Worm (Caenorhabditis elegans) whole organism, L4/young adult: Measurements from ENCODE around the gene snf-11.
A peak's percentile ranks its signal among the peaks of the same experiment; 100 is the strongest.

Experiments used
- W03F9.2 ChIP-seq: fragments of 150-350 bp; optimal IDR thresholded peaks from 2 replicates; lab custom pipeline; 2014; ENCODE audit warnings: missing biosample characterization, missing genetic modification characterization
- dao-5 ChIP-seq: sonication (generic microtip); optimal IDR thresholded peaks from 2 replicates; lab custom pipeline; 2016; ENCODE audit warnings: missing genotype, missing genetic modification characterization, moderate library complexity, missing compliant biosample characterization
- him-1 ChIP-seq: sonication (generic microtip); optimal IDR thresholded peaks from 2 replicates; lab custom pipeline; 2016; ENCODE audit warnings: missing genotype, missing genetic modification reagents, missing genetic modification characterization, missing compliant biosample characterization

Gene snf-11

DNA sequence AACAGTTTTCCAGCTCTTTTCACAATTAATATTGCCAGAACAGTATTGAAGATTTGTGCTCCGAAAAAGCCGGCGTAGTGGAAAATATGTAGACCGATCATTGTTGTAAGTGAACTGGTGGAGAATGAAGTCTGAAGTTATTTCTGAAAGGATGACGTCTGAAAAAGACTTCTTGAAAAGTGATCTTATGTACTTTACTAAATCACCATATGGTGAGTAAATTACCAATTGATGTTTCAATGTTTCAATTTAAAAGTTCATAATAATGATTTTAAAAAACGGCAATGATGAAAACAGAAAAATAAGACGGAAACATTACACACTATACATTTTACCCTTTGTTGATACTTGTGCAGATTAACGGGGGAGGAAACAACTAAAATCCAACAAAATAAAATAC, 15.5 kb upstream of the snf-11 start, which contains the start of gene str-141:
TSS of gene str-141 (minus strand) at position 101 of the 400 bp plus-strand sequence.
- TF ChIP-seq dao-5 (tag; lab: Kevin White, UChicago) = no peak
- TF ChIP-seq W03F9.2 (tag; lab: Kevin White, UChicago) = no peak
- no peak for TF ChIP-seq him-1

- TF ChIP-seq him-1 (no peak), W03F9.2 (tag; lab: Kevin White, UChicago) (no peak), dao-5 (tag; lab: Kevin White, UChicago) (no peak)
These were observed 13.5 kb upstream of the snf-11 start, which contains the start of gene F47G9.4 for ce11 chrV:11321719-11322118. Gene F47G9.4, minus strand, starts transcription at chrV:11321816.

DNA sequence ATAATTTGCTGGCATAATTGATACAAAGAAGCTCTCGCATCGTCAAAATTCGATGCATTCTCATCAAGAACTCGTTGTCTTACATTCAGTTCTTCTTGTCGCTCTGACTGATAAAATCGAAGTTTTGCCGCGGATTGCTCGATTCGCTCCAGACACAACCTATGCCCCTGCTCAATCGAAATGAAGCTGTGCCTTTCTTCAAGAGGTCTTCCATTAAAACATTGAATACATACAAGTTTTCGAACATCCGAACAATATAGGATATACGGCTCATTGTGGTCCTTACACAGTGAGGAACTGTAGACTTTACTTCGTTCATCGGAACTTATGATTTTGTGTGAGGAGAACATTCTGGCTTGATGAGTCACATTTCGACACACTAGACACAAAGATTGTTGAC, 12.6 kb upstream of the snf-11 start:
- TF ChIP-seq him-1 (no peak), W03F9.2 (tag; lab: Kevin White, UChicago) (no peak), dao-5 (tag; lab: Kevin White, UChicago) (no peak)

DNA sequence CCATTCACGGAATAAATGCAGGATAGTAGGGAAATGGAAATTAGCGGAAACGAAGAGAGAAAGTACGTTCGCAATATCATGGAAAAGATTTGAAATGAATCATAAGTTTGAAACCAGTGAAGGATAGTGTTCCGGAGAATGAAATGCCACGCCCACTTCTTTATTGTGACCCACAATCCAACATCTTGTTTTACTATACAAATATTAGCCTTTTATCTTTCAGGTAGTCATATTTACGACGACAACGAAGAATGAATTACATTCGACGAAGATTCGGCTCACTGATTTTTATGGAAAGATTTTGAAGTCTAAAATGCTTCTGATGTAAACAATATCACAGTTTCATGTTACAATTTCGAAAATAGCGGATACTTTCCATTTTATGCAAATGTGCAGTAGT, 8.6 kb upstream of the snf-11 start, which contains the start of gene cutl-18:
TSS of gene cutl-18 (minus strand) at position 101 of the 400 bp plus-strand sequence.
- TF ChIP-seq dao-5 (tag; lab: Kevin White, UChicago) (no peak), him-1 (no peak), W03F9.2 (tag; lab: Kevin White, UChicago) (no peak)

DNA sequence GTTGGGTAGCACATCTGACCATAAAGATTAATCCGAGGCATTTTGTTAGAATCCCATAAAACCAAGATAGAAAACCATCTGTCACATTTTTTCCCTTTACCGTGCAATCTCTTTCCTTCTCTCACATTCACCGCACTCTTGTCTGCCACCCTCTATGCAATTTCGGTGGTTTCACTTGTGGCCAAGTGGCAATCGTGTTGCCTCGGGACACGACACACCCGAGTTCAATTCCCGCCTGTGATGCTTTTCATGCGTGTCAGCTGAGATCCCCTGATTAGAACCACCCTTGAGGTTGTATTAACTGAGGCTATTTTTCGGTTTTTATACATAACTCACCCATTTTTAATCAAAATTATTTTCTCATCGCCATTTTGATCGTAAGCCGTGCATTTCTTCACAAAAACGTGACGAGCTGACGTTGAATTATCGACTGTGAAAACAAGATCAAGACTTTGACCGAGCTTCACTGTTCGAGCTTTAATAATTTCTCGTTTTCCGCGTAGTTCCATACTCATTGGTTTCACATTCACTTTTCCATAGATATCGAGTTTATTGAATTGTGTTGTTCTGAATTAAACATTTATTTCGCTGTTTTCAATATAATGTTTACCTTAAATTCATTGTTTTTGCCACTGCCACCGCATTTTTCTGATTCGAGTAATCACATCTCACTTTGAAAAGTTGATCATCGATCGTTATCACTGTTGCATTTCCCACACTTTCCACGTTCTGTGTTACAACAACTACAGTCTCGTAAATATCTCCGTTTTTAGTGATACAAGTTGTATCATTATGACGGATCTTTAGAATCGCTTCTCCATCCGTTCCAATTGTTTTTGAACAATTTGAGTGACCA, 6.0 kb upstream of the snf-11 start:
- TF ChIP-seq dao-5 (tag; lab: Kevin White, UChicago) = peak; percentile 96
- TF ChIP-seq W03F9.2 (tag; lab: Kevin White, UChicago) = peak; percentile 78
- peak; percentile 37 for TF ChIP-seq him-1

DNA sequence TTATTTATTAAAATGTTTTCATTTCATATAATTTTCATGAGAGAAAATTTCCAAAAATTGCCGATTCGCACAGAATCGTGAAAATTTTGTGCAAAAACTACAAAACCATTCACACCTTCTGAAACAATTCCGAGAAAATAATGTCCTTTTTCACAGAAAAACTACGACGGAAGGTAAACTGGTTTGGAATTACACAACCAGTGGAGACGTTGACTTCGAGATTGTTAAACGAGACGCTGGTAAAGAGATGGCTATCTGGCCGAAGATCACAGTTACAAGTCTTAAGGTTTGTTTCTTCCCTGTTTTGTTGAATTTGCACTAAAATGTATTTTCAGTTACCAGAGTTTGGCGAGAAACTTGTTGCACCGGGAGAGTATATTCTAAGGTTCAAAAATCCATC, 4.7 kb upstream of the snf-11 start:
- TF ChIP-seq dao-5 (tag; lab: Kevin White, UChicago) (no peak), him-1 (no peak), W03F9.2 (tag; lab: Kevin White, UChicago) (no peak)

DNA sequence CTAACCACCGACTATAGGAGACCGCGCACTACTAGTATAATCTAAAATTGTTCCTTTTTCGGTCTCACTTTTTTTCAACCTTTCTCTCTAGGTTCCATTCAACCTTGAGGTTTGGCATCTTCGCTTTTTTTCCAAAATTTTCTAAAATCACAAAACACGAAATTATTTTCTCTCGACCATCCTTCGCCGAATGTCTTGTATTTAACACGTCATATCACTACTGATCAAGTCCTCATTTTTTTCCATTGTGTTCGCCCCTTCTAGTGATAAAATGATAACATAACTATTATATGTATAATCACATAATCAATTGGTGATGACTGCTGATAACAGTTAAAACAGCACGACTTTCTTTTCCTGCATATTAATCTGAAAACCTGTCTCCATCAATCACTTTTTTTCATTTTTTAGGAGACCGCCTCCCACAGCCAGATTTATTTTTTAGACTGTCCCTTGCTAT, 2.8 kb upstream of the snf-11 start, which contains the start of gene T03F7.7:
TSS of gene T03F7.7 (plus strand) at position 410 of the 460 bp plus-strand sequence.
- TF ChIP-seq him-1 = no peak
- TF ChIP-seq dao-5 (tag; lab: Kevin White, UChicago) = no peak
- no peak for TF ChIP-seq W03F9.2 (tag; lab: Kevin White, UChicago)

- TF ChIP-seq W03F9.2 (tag; lab: Kevin White, UChicago) (no peak), him-1 (no peak), dao-5 (tag; lab: Kevin White, UChicago) (no peak)
These were observed 669 bp upstream of the snf-11 start for ce11 chrV:11308915-11309314.

ce11 chrV:11307781-11308180, 465 bp downstream of the snf-11 start:
- TF ChIP-seq him-1 (no peak), W03F9.2 (tag; lab: Kevin White, UChicago) (no peak), dao-5 (tag; lab: Kevin White, UChicago) (no peak)

ce11 chrV:11304879-11305278, 3.4 kb downstream of the snf-11 start, which contains the start of gene srh-45:
Gene srh-45, minus strand, starts transcription at chrV:11304979.
- TF ChIP-seq dao-5 (tag; lab: Kevin White, UChicago) = no peak
- no peak for TF ChIP-seq him-1
- TF ChIP-seq W03F9.2 (tag; lab: Kevin White, UChicago) = no peak

DNA sequence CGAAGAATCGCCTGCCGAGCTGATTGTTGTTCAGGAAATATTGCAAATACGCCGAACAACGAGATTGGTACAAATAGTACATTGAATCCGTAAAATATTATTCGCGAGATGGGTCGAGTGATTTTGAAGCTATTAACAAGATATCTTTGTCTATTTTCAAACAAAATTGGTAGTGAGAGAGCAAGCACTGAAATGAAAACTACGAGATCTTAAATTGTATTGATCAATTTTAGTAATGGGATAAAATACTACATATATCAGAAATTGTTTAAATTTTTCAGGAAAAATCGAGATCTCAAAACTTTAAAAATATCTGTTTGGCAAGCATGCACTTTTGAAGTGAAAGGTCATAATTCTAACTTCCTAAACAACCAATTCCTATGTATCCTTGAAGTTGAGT, 4.0 kb downstream of the snf-11 start:
- TF ChIP-seq dao-5 (tag; lab: Kevin White, UChicago) (no peak), him-1 (no peak), W03F9.2 (tag; lab: Kevin White, UChicago) (no peak)

DNA sequence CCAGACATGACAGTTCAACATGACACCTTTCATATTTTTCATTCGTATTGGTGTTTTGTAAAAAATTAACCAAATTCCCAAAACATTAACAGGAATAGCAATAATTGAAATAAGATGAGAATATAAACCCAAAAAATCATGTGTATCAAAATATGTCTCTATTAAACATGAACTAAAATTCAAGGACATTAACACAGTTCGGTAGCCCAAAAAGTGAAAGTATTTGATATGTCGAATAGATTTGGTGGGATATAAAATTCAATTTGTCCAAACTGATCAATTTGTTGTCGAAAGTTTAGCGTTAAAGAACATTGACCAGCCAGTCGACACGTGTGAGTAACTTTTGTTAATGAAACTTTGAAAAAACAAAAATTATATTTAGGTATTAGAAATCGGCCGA, 5.5 kb downstream of the snf-11 start, which contains the start of gene srh-46:
TSS of gene srh-46 (minus strand) at position 189 of the 400 bp plus-strand sequence.
- TF ChIP-seq him-1 (no peak), dao-5 (tag; lab: Kevin White, UChicago) (no peak), W03F9.2 (tag; lab: Kevin White, UChicago) (no peak)

- TF ChIP-seq W03F9.2 (tag; lab: Kevin White, UChicago) (no peak), dao-5 (tag; lab: Kevin White, UChicago) (no peak), him-1 (no peak)
These were observed 7.7 kb downstream of the snf-11 start, which contains the start of gene srh-47 for ce11 chrV:11300539-11300938. Gene srh-47, minus strand, starts transcription at chrV:11300639.

- TF ChIP-seq dao-5 (tag; lab: Kevin White, UChicago) (no peak), W03F9.2 (tag; lab: Kevin White, UChicago) (no peak), him-1 (no peak)
These were observed 8.8 kb downstream of the snf-11 start for ce11 chrV:11299406-11299805.
